Fruit fly (Drosophila melanogaster) whole organism, embryonic: Measurements from ENCODE around the gene LPCAT.
A peak's percentile ranks its signal among the peaks of the same experiment; 100 is the strongest.

ENCODE experiments used
- Asciz ChIP-seq: fragments of 200-800 bp; sonication (Bioruptor generic); optimal IDR thresholded peaks from 2 replicates; lab custom pipeline; 2017; ENCODE audit warnings: missing biosample characterization, mild to moderate bottlenecking, missing genetic modification characterization, missing genetic modification reagents
- CG10274 ChIP-seq: fragments of 200-800 bp; sonication (Bioruptor generic); optimal IDR thresholded peaks from 3 replicates; lab custom pipeline; 2017; ENCODE audit warnings: missing biosample characterization, mild to moderate bottlenecking, missing genetic modification characterization
- CG10543 ChIP-seq: fragments of 200-800 bp; sonication (Bioruptor generic); optimal IDR thresholded peaks from 3 replicates; lab custom pipeline; 2017; ENCODE audit warnings: missing biosample characterization, mild to moderate bottlenecking, missing genetic modification characterization, moderate library complexity
- CG10979 ChIP-seq: fragments of 200-800 bp; sonication (Bioruptor generic); optimal IDR thresholded peaks from 2 replicates; lab custom pipeline; 2018; ENCODE audit warnings: missing biosample characterization, mild to moderate bottlenecking, missing genetic modification characterization, moderate library complexity
- CG13296 ChIP-seq: fragments of 200-800 bp; sonication (Bioruptor generic); optimal IDR thresholded peaks from 3 replicates; lab custom pipeline; 2018; ENCODE audit warnings: missing biosample characterization, mild to moderate bottlenecking, missing genetic modification characterization
- CG14014 ChIP-seq: fragments of 200-800 bp; sonication (Bioruptor generic); IDR thresholded peaks from 2 replicates; pipeline ENCODE4 v1.3.6; 2022; ENCODE audit warnings: missing biosample characterization, missing genetic modification characterization
- CG1602 ChIP-seq: fragments of 200-800 bp; sonication (Bioruptor generic); optimal IDR thresholded peaks from 3 replicates; lab custom pipeline; 2016; ENCODE audit warnings: missing biosample characterization, missing genetic modification characterization
- CG16815 ChIP-seq: fragments of 200-800 bp; sonication (Bioruptor generic); optimal IDR thresholded peaks from 3 replicates; lab custom pipeline; 2017; ENCODE audit warnings: missing biosample characterization, mild to moderate bottlenecking, missing genetic modification characterization
- CG17328 ChIP-seq: fragments of 200-800 bp; sonication (Bioruptor generic); IDR thresholded peaks from 2 replicates; pipeline ENCODE4 v1.3.6; 2022; ENCODE audit warnings: missing biosample characterization, missing genetic modification characterization
- CG1832 ChIP-seq: fragments of 200-800 bp; sonication (Bioruptor generic); optimal IDR thresholded peaks from 2 replicates; lab custom pipeline; 2017; ENCODE audit warnings: missing biosample characterization, mild to moderate bottlenecking, missing genetic modification characterization, inconsistent platforms
- CG2202 ChIP-seq: fragments of 200-800 bp; sonication (Bioruptor generic); optimal IDR thresholded peaks from 2 replicates; lab custom pipeline; 2018; ENCODE audit warnings: missing biosample characterization, mild to moderate bottlenecking, missing genetic modification characterization
- CG34376 ChIP-seq: fragments of 200-800 bp; sonication (Bioruptor generic); optimal IDR thresholded peaks from 2 replicates; lab custom pipeline; 2018; ENCODE audit warnings: missing biosample characterization, mild to moderate bottlenecking, missing genetic modification characterization
- CG3847 ChIP-seq: fragments of 200-800 bp; sonication (Bioruptor generic); IDR thresholded peaks from 2 replicates; pipeline ENCODE4 v1.3.6; 2022; ENCODE audit warnings: missing biosample characterization, missing genetic modification characterization
- CG4424 ChIP-seq: fragments of 200-800 bp; sonication (Bioruptor generic); optimal IDR thresholded peaks from 3 replicates; lab custom pipeline; 2016; ENCODE audit warnings: missing biosample characterization, missing genetic modification characterization
- CG5953 ChIP-seq: fragments of 200-800 bp; sonication (Bioruptor generic); IDR thresholded peaks from 2 replicates; pipeline ENCODE4 v1.3.6; 2022; ENCODE audit warnings: missing biosample characterization, missing genetic modification characterization
- CG7745 ChIP-seq: fragments of 200-800 bp; sonication (Bioruptor generic); optimal IDR thresholded peaks from 2 replicates; lab custom pipeline; 2018; ENCODE audit warnings: missing biosample characterization, mild to moderate bottlenecking, missing genetic modification characterization, moderate library complexity
- CG9727 ChIP-seq: fragments of 200-800 bp; sonication (Bioruptor generic); optimal IDR thresholded peaks from 3 replicates; lab custom pipeline; 2017; ENCODE audit warnings: missing biosample characterization, mild to moderate bottlenecking, missing genetic modification characterization
- Camta ChIP-seq: fragments of 200-800 bp; sonication (Bioruptor generic); optimal IDR thresholded peaks from 2 replicates; lab custom pipeline; 2016; ENCODE audit warnings: missing biosample characterization, missing genetic modification characterization
- ERR ChIP-seq: fragments of 200-800 bp; sonication (Bioruptor generic); optimal IDR thresholded peaks from 2 replicates; lab custom pipeline; 2016; ENCODE audit warnings: missing biosample characterization, missing genetic modification characterization
- Elba2 ChIP-seq: fragments of 200-800 bp; sonication (Bioruptor generic); optimal IDR thresholded peaks from 3 replicates; lab custom pipeline; 2016; ENCODE audit warnings: missing biosample characterization, missing genetic modification characterization
- Fer2 ChIP-seq: fragments of 200-800 bp; sonication (Bioruptor generic); optimal IDR thresholded peaks from 2 replicates; lab custom pipeline; 2018; ENCODE audit warnings: missing biosample characterization, mild to moderate bottlenecking, missing genetic modification characterization, moderate library complexity
- HLH54F ChIP-seq: fragments of 200-800 bp; sonication (Bioruptor generic); optimal IDR thresholded peaks from 3 replicates; lab custom pipeline; 2016; ENCODE audit warnings: missing biosample characterization, missing genetic modification characterization
- HmgD ChIP-seq: fragments of 200-800 bp; sonication (Bioruptor generic); optimal IDR thresholded peaks from 3 replicates; lab custom pipeline; 2016; ENCODE audit warnings: missing biosample characterization, missing genetic modification characterization
- NC2α ChIP-seq: fragments of 200-800 bp; sonication (Bioruptor generic); optimal IDR thresholded peaks from 2 replicates; lab custom pipeline; 2016; ENCODE audit warnings: missing biosample characterization, missing genetic modification characterization
- Neu2 ChIP-seq: fragments of 200-800 bp; sonication (Bioruptor generic); optimal IDR thresholded peaks from 3 replicates; lab custom pipeline; 2016; ENCODE audit warnings: missing biosample characterization, missing genetic modification characterization, borderline replicate concordance
- Oaz ChIP-seq: fragments of 200-800 bp; sonication (Bioruptor generic); IDR thresholded peaks from 2 replicates; pipeline ENCODE4 v1.3.6; 2022; ENCODE audit warnings: missing biosample characterization, missing genetic modification characterization
- Sox102F ChIP-seq: fragments of 200-800 bp; sonication (Bioruptor generic); optimal IDR thresholded peaks from 2 replicates; lab custom pipeline; 2018; ENCODE audit warnings: missing biosample characterization, mild to moderate bottlenecking, missing genetic modification characterization, moderate library complexity
- Tbp ChIP-seq: fragments of >200 bp; optimal IDR thresholded peaks from 2 replicates; lab custom pipeline; 2018; ENCODE audit warnings: missing biosample characterization, missing genetic modification characterization
- Vsx1 ChIP-seq: fragments of 200-800 bp; sonication (Bioruptor generic); optimal IDR thresholded peaks from 2 replicates; lab custom pipeline; 2017; ENCODE audit warnings: missing biosample characterization, mild to moderate bottlenecking, missing genetic modification characterization, missing genetic modification reagents
- br ChIP-seq: fragments of >200 bp; optimal IDR thresholded peaks from 2 replicates; lab custom pipeline; 2017
- crol ChIP-seq: fragments of 200-800 bp; sonication (Bioruptor generic); IDR thresholded peaks from 2 replicates; pipeline ENCODE4 v1.3.6; 2022; ENCODE audit warnings: missing biosample characterization, missing genetic modification characterization
- emc ChIP-seq: fragments of 200-800 bp; sonication (Bioruptor generic); optimal IDR thresholded peaks from 2 replicates; lab custom pipeline; 2016; ENCODE audit warnings: missing biosample characterization, missing genetic modification characterization
- gcm ChIP-seq: fragments of 200-800 bp; sonication (Bioruptor generic); optimal IDR thresholded peaks from 2 replicates; lab custom pipeline; 2019; ENCODE audit warnings: missing biosample characterization, mild to moderate bottlenecking, missing genetic modification characterization, moderate library complexity
- gsb ChIP-seq: fragments of 200-800 bp; sonication (Bioruptor generic); IDR thresholded peaks from 2 replicates; pipeline ENCODE4 v1.3.6; 2022; ENCODE audit warnings: missing biosample characterization, missing genetic modification characterization
- gt ChIP-seq: fragments of 200-800 bp; sonication (Bioruptor generic); IDR thresholded peaks from 2 replicates; pipeline ENCODE4 v1.3.6; 2022; ENCODE audit warnings: missing biosample characterization, missing genetic modification characterization
- inv ChIP-seq: fragments of 200-800 bp; sonication (Bioruptor generic); IDR thresholded peaks from 2 replicates; pipeline ENCODE4 v1.3.6; 2022; ENCODE audit warnings: missing biosample characterization, missing genetic modification characterization; ENCODE audit not compliant: partially characterized antibody
- nau ChIP-seq: fragments of 200-800 bp; sonication (Bioruptor generic); optimal IDR thresholded peaks from 3 replicates; lab custom pipeline; 2017; ENCODE audit warnings: missing biosample characterization, mild to moderate bottlenecking, missing genetic modification characterization, missing genetic modification reagents
- nerfin-2 ChIP-seq: fragments of 200-800 bp; sonication (Bioruptor generic); IDR thresholded peaks from 2 replicates; pipeline ENCODE4 v1.3.6; 2022; ENCODE audit warnings: missing biosample characterization, missing genetic modification characterization; ENCODE audit not compliant: partially characterized antibody
- otp ChIP-seq: fragments of 200-800 bp; sonication (Bioruptor generic); IDR thresholded peaks from 3 replicates; pipeline ENCODE4, ENCODE4 v1.3.6; 2022; ENCODE audit warnings: missing biosample characterization, missing genetic modification characterization
- sqz ChIP-seq: fragments of 200-800 bp; sonication (Bioruptor generic); optimal IDR thresholded peaks from 3 replicates; lab custom pipeline; 2018; ENCODE audit warnings: missing biosample characterization, mild to moderate bottlenecking, missing genetic modification characterization
- stwl ChIP-seq: fragments of 200-800 bp; sonication (Bioruptor generic); optimal IDR thresholded peaks from 3 replicates; lab custom pipeline; 2018; ENCODE audit warnings: missing biosample characterization, mild to moderate bottlenecking, missing genetic modification characterization, moderate library complexity
- tgo ChIP-seq: fragments of 200-800 bp; sonication (Bioruptor generic); IDR thresholded peaks from 3 replicates; pipeline ENCODE4 v1.3.6; 2022; ENCODE audit warnings: missing biosample characterization, missing genetic modification characterization
- trh ChIP-seq: fragments of 200-800 bp; sonication (Bioruptor generic); optimal IDR thresholded peaks from 2 replicates; lab custom pipeline; 2016; ENCODE audit warnings: missing biosample characterization, missing genetic modification characterization
- tx ChIP-seq: fragments of 200-800 bp; sonication (Bioruptor generic); optimal IDR thresholded peaks from 2 replicates; lab custom pipeline; 2016; ENCODE audit warnings: missing biosample characterization, missing genetic modification characterization
- unc-4 ChIP-seq: fragments of 200-800 bp; sonication (Bioruptor generic); IDR thresholded peaks from 2 replicates; pipeline ENCODE4 v1.3.6; 2022; ENCODE audit warnings: missing biosample characterization, missing genetic modification characterization; ENCODE audit not compliant: partially characterized antibody
- vvl ChIP-seq: fragments of 200-800 bp; sonication (Bioruptor generic); IDR thresholded peaks from 2 replicates; pipeline ENCODE4 v1.3.6; 2022; ENCODE audit warnings: missing biosample characterization, missing genetic modification characterization
- wdn ChIP-seq: fragments of 200-800 bp; sonication (Bioruptor generic); IDR thresholded peaks from 2 replicates; pipeline ENCODE4 v1.3.6; 2022; ENCODE audit warnings: missing biosample characterization, missing genetic modification characterization
- zen2 ChIP-seq: fragments of 200-800 bp; sonication (Bioruptor generic); IDR thresholded peaks from 3 replicates; pipeline ENCODE4 v1.3.6; 2022; ENCODE audit warnings: missing biosample characterization, missing genetic modification characterization; ENCODE audit not compliant: partially characterized antibody
- zf30C ChIP-seq: fragments of 200-800 bp; sonication (Bioruptor generic); optimal IDR thresholded peaks from 3 replicates; lab custom pipeline; 2018; ENCODE audit warnings: missing biosample characterization, mild to moderate bottlenecking, missing genetic modification characterization
- zfh1 ChIP-seq: fragments of 200-800 bp; sonication (Bioruptor generic); IDR thresholded peaks from 3 replicates; pipeline ENCODE4 v1.3.6; 2022; ENCODE audit warnings: missing biosample characterization, missing genetic modification characterization

LPCAT gene

dm6 chrX:9600818-9601732 is 21.3 kb upstream of the LPCAT start, which contains the start of gene Gga (continued):
- TF ChIP-seq CG7745: no peak
- no peak for TF ChIP-seq CG14014
- TF ChIP-seq Camta (GFP tag; lab: Kevin White, UChicago): no peak
- TF ChIP-seq CG4424: no peak
- no peak for TF ChIP-seq Vsx1 (GFP tag; lab: Kevin White, UChicago)
- TF ChIP-seq nerfin-2: peak; percentile 69
- no peak for TF ChIP-seq ERR (GFP tag; lab: Kevin White, UChicago)
- TF ChIP-seq trh (GFP tag; lab: Kevin White, UChicago): no peak
- TF ChIP-seq zfh1: no peak
- no peak for TF ChIP-seq CG1602 (GFP tag; lab: Kevin White, UChicago)
- no peak for TF ChIP-seq gcm (GFP tag; lab: Kevin White, UChicago)
- TF ChIP-seq NC2α (GFP tag; lab: Kevin White, UChicago): no peak
- no peak for TF ChIP-seq gsb
- no peak for TF ChIP-seq HLH54F (GFP tag; lab: Kevin White, UChicago)
- TF ChIP-seq Sox102F (GFP tag; lab: Kevin White, UChicago): no peak
- no peak for TF ChIP-seq CG10979
- TF ChIP-seq CG9727: no peak
- TF ChIP-seq CG10543 (GFP tag; lab: Kevin White, UChicago): no peak
- TF ChIP-seq CG10274: no peak
- peak; percentile 92 for TF ChIP-seq unc-4 (GFP tag; lab: Robert Waterston, UW)
- peak; percentile 75 for TF ChIP-seq stwl (tag; lab: Kevin White, UChicago)
- TF ChIP-seq crol (GFP tag; lab: Robert Waterston, UW): peak; percentile 88
- TF ChIP-seq otp: no peak
- TF ChIP-seq Fer2 (tag; lab: Kevin White, UChicago): no peak
- TF ChIP-seq CG16815 (GFP tag; lab: Kevin White, UChicago): no peak
- no peak for TF ChIP-seq CG1832 (GFP tag; lab: Kevin White, UChicago)
- no peak for TF ChIP-seq HmgD
- no peak for TF ChIP-seq zf30C (GFP tag; lab: Kevin White, UChicago)
- 0 out of 2 replicates have a peak, but pooled peaks have one; percentile 8 for TF ChIP-seq vvl (GFP tag; lab: Robert Waterston, UW)
- TF ChIP-seq CG3847 (GFP tag; lab: Robert Waterston, UW): peak; percentile 68
- no peak for TF ChIP-seq CG17328 (GFP tag; lab: Robert Waterston, UW)
- TF ChIP-seq Neu2 (GFP tag; lab: Kevin White, UChicago): no peak
- no peak for TF ChIP-seq br (lab: Kevin White, UChicago)
- TF ChIP-seq Elba2 (GFP tag; lab: Kevin White, UChicago): no peak
- no peak for TF ChIP-seq nau (GFP tag; lab: Kevin White, UChicago)
- TF ChIP-seq Oaz: no peak
- TF ChIP-seq zen2 (GFP tag; lab: Robert Waterston, UW): peak; percentile 86
- no peak for TF ChIP-seq Asciz (GFP tag; lab: Kevin White, UChicago)
- peak; percentile 81 for TF ChIP-seq inv (GFP tag; lab: Robert Waterston, UW)
- TF ChIP-seq CG34376 (GFP tag; lab: Kevin White, UChicago): no peak
- TF ChIP-seq gt (GFP tag; lab: Robert Waterston, UW): no peak
- TF ChIP-seq CG2202 (tag; lab: Kevin White, UChicago): no peak
- no peak for TF ChIP-seq emc (GFP tag; lab: Kevin White, UChicago)
- no peak for TF ChIP-seq tgo
- TF ChIP-seq CG5953: no peak
- no peak for TF ChIP-seq Tbp (GFP tag; lab: Kevin White, UChicago)
- no peak for TF ChIP-seq wdn (GFP tag; lab: Robert Waterston, UW)
- TF ChIP-seq CG13296 (GFP tag; lab: Kevin White, UChicago): no peak
- TF ChIP-seq tx (GFP tag; lab: Kevin White, UChicago): no peak
- TF ChIP-seq sqz (GFP tag; lab: Kevin White, UChicago): no peak
